Worm (Caenorhabditis elegans) whole organism, late embryonic: ENCODE data around the gene far-5.

Experiments used
- C08G9.2 ChIP-seq: sonication (generic microtip); optimal IDR thresholded peaks from 2 replicates; lab custom pipeline; 2016; ENCODE audit warnings: mild to moderate bottlenecking, missing genetic modification characterization, moderate library complexity, missing compliant biosample characterization
- C38D4.7 ChIP-seq: fragments of 200-800 bp; sonication (Bioruptor generic); optimal IDR thresholded peaks from 2 replicates; lab custom pipeline; 2018; ENCODE audit warnings: mild to moderate bottlenecking, missing genetic modification characterization, moderate library complexity, missing compliant biosample characterization
- F13H6.1 ChIP-seq: sonication (generic microtip); optimal IDR thresholded peaks from 2 replicates; lab custom pipeline; 2016; ENCODE audit warnings: missing genetic modification characterization, missing compliant biosample characterization
- K02D7.2 ChIP-seq: sonication (generic microtip); optimal IDR thresholded peaks from 2 replicates; lab custom pipeline; 2017; ENCODE audit warnings: mild to moderate bottlenecking, missing genetic modification characterization, missing compliant biosample characterization
- ahr-1 ChIP-seq: sonication (generic microtip); optimal IDR thresholded peaks from 2 replicates; lab custom pipeline; 2016; ENCODE audit warnings: missing genetic modification characterization, missing compliant biosample characterization
- ceh-18 ChIP-seq: sonication (generic microtip); optimal IDR thresholded peaks from 2 replicates; lab custom pipeline; 2016; ENCODE audit warnings: missing genetic modification characterization, missing compliant biosample characterization
- ceh-19 ChIP-seq: fragments of 200-800 bp; sonication (Bioruptor generic); optimal IDR thresholded peaks from 2 replicates; lab custom pipeline; 2018; ENCODE audit warnings: mild to moderate bottlenecking, missing genetic modification characterization, missing compliant biosample characterization
- ceh-2 ChIP-seq: sonication (generic microtip); optimal IDR thresholded peaks from 2 replicates; lab custom pipeline; 2016; ENCODE audit warnings: missing genotype, missing genetic modification characterization, missing compliant biosample characterization
- ceh-22 ChIP-seq: sonication (generic microtip); optimal IDR thresholded peaks from 2 replicates; lab custom pipeline; 2017; ENCODE audit warnings: missing biosample characterization, missing genetic modification characterization
- ceh-24 ChIP-seq: sonication (generic microtip); optimal IDR thresholded peaks from 2 replicates; lab custom pipeline; 2016; ENCODE audit warnings: mild to moderate bottlenecking, missing genetic modification characterization, missing compliant biosample characterization
- ceh-30 ChIP-seq: fragments of 150-350 bp; optimal IDR thresholded peaks from 2 replicates; lab custom pipeline; 2014; ENCODE audit warnings: missing biosample characterization, missing genetic modification characterization
- ceh-31 ChIP-seq: sonication (generic microtip); optimal IDR thresholded peaks from 2 replicates; lab custom pipeline; 2016; ENCODE audit warnings: missing genetic modification characterization, missing compliant biosample characterization
- ceh-34 ChIP-seq: sonication (generic microtip); optimal IDR thresholded peaks from 2 replicates; lab custom pipeline; 2016; ENCODE audit warnings: mild to moderate bottlenecking, missing genetic modification characterization, missing compliant biosample characterization
- ceh-48 ChIP-seq: sonication (generic microtip); optimal IDR thresholded peaks from 2 replicates; lab custom pipeline; 2016; ENCODE audit warnings: missing genetic modification characterization, inconsistent platforms, missing compliant biosample characterization
- ceh-9 ChIP-seq: sonication (generic microtip); optimal IDR thresholded peaks from 2 replicates; lab custom pipeline; 2016; ENCODE audit warnings: mild to moderate bottlenecking, missing genetic modification characterization, inconsistent platforms, missing compliant biosample characterization
- dmd-4 ChIP-seq: sonication (generic microtip); optimal IDR thresholded peaks from 2 replicates; lab custom pipeline; 2016; ENCODE audit warnings: borderline replicate concordance, missing genetic modification characterization, missing compliant biosample characterization
- elt-2 ChIP-seq: sonication (generic microtip); optimal IDR thresholded peaks from 2 replicates; lab custom pipeline; 2016; ENCODE audit warnings: missing genetic modification reagents, missing genetic modification characterization, missing compliant biosample characterization
- ets-4 ChIP-seq: sonication (generic microtip); optimal IDR thresholded peaks from 2 replicates; lab custom pipeline; 2016; ENCODE audit warnings: missing genetic modification characterization, missing compliant biosample characterization
- fax-1 ChIP-seq: sonication (generic microtip); optimal IDR thresholded peaks from 2 replicates; lab custom pipeline; 2016; ENCODE audit warnings: missing genotype, missing genetic modification characterization, missing compliant biosample characterization
- hlh-6 ChIP-seq: sonication (generic microtip); optimal IDR thresholded peaks from 2 replicates; lab custom pipeline; 2016; ENCODE audit warnings: missing genotype, missing genetic modification characterization, missing compliant biosample characterization
- hlh-8 ChIP-seq: sonication (generic microtip); optimal IDR thresholded peaks from 2 replicates; lab custom pipeline; 2016; ENCODE audit warnings: missing genotype, missing genetic modification characterization, missing compliant biosample characterization
- lim-6 ChIP-seq: sonication (generic microtip); optimal IDR thresholded peaks from 2 replicates; lab custom pipeline; 2016; ENCODE audit warnings: missing genetic modification characterization, missing compliant biosample characterization
- lin-11 ChIP-seq: fragments of 200-800 bp; sonication (Bioruptor generic); optimal IDR thresholded peaks from 2 replicates; lab custom pipeline; 2018; ENCODE audit warnings: mild to moderate bottlenecking, missing genetic modification characterization, missing compliant biosample characterization
- nfya-1 ChIP-seq: sonication (generic microtip); optimal IDR thresholded peaks from 2 replicates; lab custom pipeline; 2017; ENCODE audit warnings: missing genetic modification characterization, mild to moderate bottlenecking, missing compliant biosample characterization, antibody characterized with exemption, moderate library complexity
- odd-2 ChIP-seq: sonication (generic microtip); optimal IDR thresholded peaks from 2 replicates; lab custom pipeline; 2017; ENCODE audit warnings: antibody characterized with exemption, mild to moderate bottlenecking, missing genetic modification characterization, missing compliant biosample characterization
- pat-9 ChIP-seq: fragments of 200-800 bp; sonication (Bioruptor generic); optimal IDR thresholded peaks from 2 replicates; lab custom pipeline; 2018; ENCODE audit warnings: mild to moderate bottlenecking, missing genetic modification characterization, moderate library complexity, missing compliant biosample characterization
- pax-1 ChIP-seq: fragments of 150-350 bp; optimal IDR thresholded peaks from 2 replicates; lab custom pipeline; 2014; ENCODE audit warnings: missing biosample characterization, missing genetic modification characterization
- pha-2 ChIP-seq: sonication (generic microtip); optimal IDR thresholded peaks from 2 replicates; lab custom pipeline; 2017; ENCODE audit warnings: mild to moderate bottlenecking, missing genetic modification characterization, missing compliant biosample characterization
- pqm-1 ChIP-seq: sonication (generic microtip); optimal IDR thresholded peaks from 2 replicates; lab custom pipeline; 2016; ENCODE audit warnings: missing genetic modification characterization, missing compliant biosample characterization
- rnt-1 ChIP-seq: sonication (generic microtip); optimal IDR thresholded peaks from 2 replicates; lab custom pipeline; 2016; ENCODE audit warnings: missing genetic modification characterization, missing compliant biosample characterization
- sdc-2 ChIP-seq: sonication (generic microtip); optimal IDR thresholded peaks from 2 replicates; lab custom pipeline; 2016; ENCODE audit warnings: missing genotype, missing genetic modification characterization, missing compliant biosample characterization
- sox-2 ChIP-seq: fragments of 200-800 bp; sonication (Bioruptor generic); IDR thresholded peaks from 2 replicates; pipeline ENCODE4 v1.3.6; 2022; ENCODE audit warnings: missing genetic modification reagents, missing genetic modification characterization, missing compliant biosample characterization
- tbx-7 ChIP-seq: sonication (generic microtip); optimal IDR thresholded peaks from 2 replicates; lab custom pipeline; 2016; ENCODE audit warnings: missing genotype, missing genetic modification characterization, missing compliant biosample characterization
- unc-86 ChIP-seq: sonication (generic microtip); optimal IDR thresholded peaks from 2 replicates; lab custom pipeline; 2016; ENCODE audit warnings: missing genetic modification characterization, missing compliant biosample characterization
- zip-5 ChIP-seq: sonication (generic microtip); optimal IDR thresholded peaks from 2 replicates; lab custom pipeline; 2016; ENCODE audit warnings: missing genetic modification characterization, missing compliant biosample characterization
- ztf-16 ChIP-seq: sonication (generic microtip); optimal IDR thresholded peaks from 2 replicates; lab custom pipeline; 2017; ENCODE audit warnings: missing genetic modification characterization, missing compliant biosample characterization

Gene far-5

DNA sequence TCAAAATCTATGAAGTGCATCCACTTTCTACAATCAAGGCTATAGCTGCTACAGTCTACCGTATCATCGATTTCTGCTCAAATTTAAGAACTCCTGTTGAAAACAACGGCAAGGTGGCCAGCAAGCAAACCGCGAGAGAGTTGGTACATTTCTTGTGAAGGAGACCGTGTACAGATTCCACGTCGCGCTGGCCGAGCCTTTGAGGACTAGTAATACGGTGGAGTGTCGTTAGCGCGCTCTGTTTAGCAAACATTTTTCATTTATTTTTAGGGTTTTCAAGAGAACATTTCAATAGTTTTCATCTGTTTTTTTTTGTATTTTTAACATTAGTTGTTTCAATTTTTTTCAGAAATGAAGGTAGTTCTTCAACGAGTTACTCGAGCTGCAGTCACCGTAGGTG lies 43.1 kb upstream of the far-5 start, which contains the start of gene pqn-68:
TSS of gene pqn-68 (plus strand) at position 350 of the 400 bp plus-strand sequence.
- TF ChIP-seq ceh-2 (tag; lab: Kevin White, UChicago) (peak; percentile 10), ets-4 (tag; lab: Kevin White, UChicago) (peak; percentile 1), zip-5 (tag; lab: Kevin White, UChicago) (no peak), ceh-31 (peak; percentile 4), ceh-34 (tag; lab: Kevin White, UChicago) (no peak), C08G9.2 (tag; lab: Kevin White, UChicago) (no peak), lim-6 (no peak)

DNA sequence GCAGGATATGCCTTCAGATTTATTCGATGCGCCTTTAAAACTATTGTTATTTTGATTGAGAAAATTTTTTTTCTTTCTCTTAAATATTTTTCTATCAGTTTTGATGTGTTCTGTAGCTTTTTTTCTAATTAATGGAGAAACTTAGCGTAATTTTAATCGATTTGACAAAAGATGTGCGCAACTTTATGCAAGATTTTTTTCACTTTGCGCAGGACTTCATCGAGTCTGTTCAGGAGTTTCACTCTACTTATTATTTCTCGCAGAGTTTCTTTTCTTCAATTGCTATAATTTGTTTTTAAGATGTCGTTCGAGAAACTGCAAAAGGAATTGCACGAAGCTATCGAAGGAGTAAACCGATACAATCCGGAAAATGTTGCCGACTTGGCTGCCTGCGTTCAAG lies 41.7 kb upstream of the far-5 start, which contains the start of gene eif-3.K:
TSS of gene eif-3.K (plus strand) at position 301 of the 400 bp plus-strand sequence.
- TF ChIP-seq K02D7.2 (tag; lab: Kevin White, UChicago): no peak
- TF ChIP-seq rnt-1: no peak
- TF ChIP-seq tbx-7 (tag; lab: Kevin White, UChicago): no peak
- no peak for TF ChIP-seq odd-2 (tag; lab: Kevin White, UChicago)
- no peak for TF ChIP-seq pqm-1 (tag; lab: Kevin White, UChicago)

DNA sequence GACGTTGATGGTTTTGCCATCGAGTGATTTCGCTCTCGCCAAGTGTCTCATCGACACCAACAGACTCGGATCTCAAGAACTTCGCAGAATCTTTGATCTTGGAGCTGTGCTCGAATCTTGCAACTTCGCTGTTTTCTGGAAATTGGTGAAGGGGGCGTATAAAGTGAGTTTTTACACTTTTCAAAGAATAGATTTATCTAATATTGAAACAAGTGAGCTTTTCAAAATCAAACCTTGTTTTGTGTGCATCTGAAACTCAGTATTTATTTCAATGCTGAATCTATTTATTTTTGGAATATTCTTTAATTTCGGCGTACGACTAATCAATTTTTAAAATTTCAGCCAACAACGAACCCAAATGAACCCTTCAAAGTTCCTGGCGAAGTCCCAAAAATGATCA lies 41.1 kb upstream of the far-5 start:
- no peak for TF ChIP-seq ztf-16 (tag; lab: Kevin White, UChicago)
- TF ChIP-seq elt-2 (tag; lab: Kevin White, UChicago): no peak

DNA sequence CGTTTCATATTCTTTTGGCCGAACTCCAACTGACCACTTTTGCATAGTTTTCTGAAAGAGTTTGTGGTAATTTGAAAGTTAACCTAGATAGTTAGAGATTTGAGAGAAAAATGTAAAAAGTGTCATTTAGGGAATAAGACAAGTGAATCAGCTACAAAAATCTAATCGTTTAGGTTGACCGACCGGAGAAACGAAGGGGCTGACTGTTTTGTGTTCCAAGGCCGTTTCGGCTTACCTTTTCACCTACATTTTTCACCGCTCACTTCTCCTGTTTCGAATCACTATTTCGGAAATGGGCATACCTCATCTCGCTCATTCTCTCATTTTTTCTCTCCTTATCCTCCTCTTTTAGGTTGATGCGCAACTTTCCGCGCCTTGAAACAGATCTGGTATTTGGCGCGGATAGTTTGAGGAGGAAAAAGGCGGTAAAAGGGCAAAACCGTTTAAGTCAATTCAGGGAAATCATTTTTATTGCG lies 34.2 kb upstream of the far-5 start, which contains the start of gene mpst-7:
TSS of gene mpst-7 (minus strand) at position 51 of the 476 bp plus-strand sequence.
- TF ChIP-seq ceh-18 (tag; lab: Kevin White, UChicago) (no peak), C38D4.7 (GFP tag; lab: Kevin White, UChicago) (no peak), nfya-1 (tag; lab: Kevin White, UChicago) (no peak), ceh-22 (tag; lab: Kevin White, UChicago) (no peak), hlh-8 (tag; lab: Kevin White, UChicago) (no peak), pha-2 (tag; lab: Kevin White, UChicago) (no peak), ceh-19 (no peak), dmd-4 (tag; lab: Kevin White, UChicago) (no peak), pqm-1 (tag; lab: Kevin White, UChicago) (no peak)

DNA sequence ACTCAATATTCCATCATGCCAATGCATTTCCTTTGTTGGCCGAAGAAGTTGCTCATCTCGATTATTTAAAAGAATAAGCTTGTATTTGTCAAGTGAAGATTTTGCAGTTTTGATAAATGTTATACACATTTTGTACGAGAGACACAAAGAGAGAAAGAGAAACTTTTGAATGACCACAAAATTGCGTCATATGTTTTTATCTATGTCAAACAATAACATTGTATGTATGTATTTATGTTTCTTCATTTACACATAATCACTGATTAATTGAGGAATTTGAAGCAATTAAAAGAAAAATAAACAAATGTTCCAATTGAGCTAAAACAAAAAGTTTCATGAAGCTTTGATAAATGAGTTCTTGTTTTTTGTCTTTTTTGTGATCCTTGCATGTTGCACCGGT lies 32.2 kb upstream of the far-5 start, which contains the start of gene hrg-9:
TSS of gene hrg-9 (minus strand) at position 152 of the 400 bp plus-strand sequence.
- TF ChIP-seq fax-1 (tag; lab: Kevin White, UChicago) (no peak), elt-2 (tag; lab: Kevin White, UChicago) (peak; percentile 57), pax-1 (tag; lab: Kevin White, UChicago) (no peak), zip-5 (tag; lab: Kevin White, UChicago) (no peak)

DNA sequence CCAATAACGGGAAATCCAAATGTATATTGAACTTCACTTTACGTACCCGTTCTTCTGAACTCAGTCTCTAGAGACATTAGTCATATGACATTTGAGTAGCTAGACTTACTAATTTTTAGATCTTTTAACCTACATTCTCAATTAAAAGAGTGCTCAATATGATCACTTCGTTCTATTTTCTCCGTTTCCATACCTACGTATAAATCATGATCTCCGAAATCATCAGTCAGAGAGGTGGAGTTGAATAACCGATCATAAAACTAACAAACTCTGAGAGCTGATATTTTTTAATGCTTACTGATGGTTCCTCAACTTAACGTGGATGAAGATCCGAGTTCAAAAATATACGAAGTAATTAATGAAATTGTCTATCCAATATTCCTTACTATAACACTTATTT lies 31.3 kb upstream of the far-5 start, which contains the start of gene srd-35:
TSS of gene srd-35 (plus strand) at position 301 of the 400 bp plus-strand sequence.
- TF ChIP-seq F13H6.1: no peak
- no peak for TF ChIP-seq pat-9 (tag; lab: Kevin White, UChicago)
- TF ChIP-seq ceh-24 (tag; lab: Kevin White, UChicago): no peak
- no peak for TF ChIP-seq ceh-9 (tag; lab: Kevin White, UChicago)
- TF ChIP-seq hlh-6 (tag; lab: Kevin White, UChicago): no peak
- TF ChIP-seq, all 69 proteins: peak for 0

DNA sequence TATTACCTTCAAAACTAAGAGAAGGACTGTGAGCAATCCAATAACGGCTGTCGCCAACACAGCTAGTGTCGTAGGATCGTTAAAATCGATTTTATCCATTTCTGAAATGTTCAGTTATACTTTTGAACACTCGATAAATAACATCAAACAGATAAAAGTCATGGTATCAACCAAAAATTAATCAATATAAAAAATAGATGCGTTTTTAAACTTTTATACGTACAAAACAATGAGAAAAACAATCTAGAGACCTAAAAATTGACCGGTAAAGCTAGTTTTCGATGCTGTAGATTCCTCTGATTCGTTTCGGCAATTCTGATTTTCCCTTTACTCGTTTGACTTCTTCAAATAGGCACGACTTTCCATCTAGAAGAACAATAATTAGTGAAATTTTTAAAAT lies 28.3 kb upstream of the far-5 start, which contains the start of gene R186.3:
TSS of gene R186.3 (minus strand) at position 101 of the 400 bp plus-strand sequence.
- TF ChIP-seq ceh-48 (tag; lab: Kevin White, UChicago) (no peak), ahr-1 (tag; lab: Kevin White, UChicago) (no peak), sdc-2 (tag; lab: Kevin White, UChicago) (no peak), ceh-30 (tag; lab: Kevin White, UChicago) (no peak), unc-86 (tag; lab: Kevin White, UChicago) (no peak), rnt-1 (no peak), nfya-1 (tag; lab: Kevin White, UChicago) (no peak), hlh-8 (tag; lab: Kevin White, UChicago) (no peak), lin-11 (tag; lab: Kevin White, UChicago) (no peak), sox-2 (GFP tag; lab: Robert Waterston, UW) (no peak), pqm-1 (tag; lab: Kevin White, UChicago) (no peak), zip-5 (tag; lab: Kevin White, UChicago) (no peak), hlh-6 (tag; lab: Kevin White, UChicago) (no peak)
